Fruit fly (Drosophila melanogaster) whole organism, embryonic: Measurements from ENCODE around the gene cbt.

Experiments used
- Abd-B ChIP-seq: fragments of 200-800 bp; sonication (Bioruptor generic); optimal IDR thresholded peaks from 2 replicates; lab custom pipeline; 2018; ENCODE audit warnings: missing biosample characterization, mild to moderate bottlenecking, missing genetic modification characterization, moderate library complexity
- Awh ChIP-seq: fragments of 200-800 bp; sonication (Bioruptor generic); IDR thresholded peaks from 2 replicates; pipeline ENCODE4, ENCODE4 v1.3.6; 2022; ENCODE audit warnings: missing biosample characterization, missing genetic modification characterization
- CG10462 ChIP-seq: fragments of 200-800 bp; sonication (Bioruptor generic); optimal IDR thresholded peaks from 2 replicates; lab custom pipeline; 2016; ENCODE audit warnings: missing biosample characterization, missing genetic modification characterization
- CG11504 ChIP-seq: fragments of 200-800 bp; sonication (Bioruptor generic); optimal IDR thresholded peaks from 3 replicates; lab custom pipeline; 2019; ENCODE audit warnings: missing biosample characterization, mild to moderate bottlenecking, missing genetic modification characterization, moderate library complexity
- CG12104 ChIP-seq: fragments of 200-800 bp; sonication (Bioruptor generic); optimal IDR thresholded peaks from 3 replicates; lab custom pipeline; 2016; ENCODE audit warnings: missing biosample characterization, missing genetic modification characterization
- CG12219 ChIP-seq: fragments of 200-800 bp; sonication (Bioruptor generic); optimal IDR thresholded peaks from 3 replicates; lab custom pipeline; 2018; ENCODE audit warnings: missing biosample characterization, mild to moderate bottlenecking, missing genetic modification characterization
- CG14441 ChIP-seq: fragments of 200-800 bp; sonication (Bioruptor generic); IDR thresholded peaks from 2 replicates; pipeline ENCODE4 v1.3.6; 2022; ENCODE audit warnings: missing biosample characterization, missing genetic modification characterization
- CG1529 ChIP-seq: fragments of 200-800 bp; sonication (Bioruptor generic); optimal IDR thresholded peaks from 3 replicates; lab custom pipeline; 2018; ENCODE audit warnings: missing biosample characterization, missing genetic modification characterization
- CG15479 ChIP-seq: fragments of 200-800 bp; sonication (Bioruptor generic); optimal IDR thresholded peaks from 3 replicates; lab custom pipeline; 2019; ENCODE audit warnings: missing biosample characterization, mild to moderate bottlenecking, missing genetic modification characterization, moderate library complexity
- CG15601 ChIP-seq: fragments of 200-800 bp; sonication (Bioruptor generic); optimal IDR thresholded peaks from 3 replicates; lab custom pipeline; 2019; ENCODE audit warnings: missing biosample characterization, mild to moderate bottlenecking, missing genetic modification characterization, moderate library complexity
- CG17328 ChIP-seq: fragments of 200-800 bp; sonication (Bioruptor generic); IDR thresholded peaks from 2 replicates; pipeline ENCODE4 v1.3.6; 2022; ENCODE audit warnings: missing biosample characterization, missing genetic modification characterization
- CG17385 ChIP-seq: fragments of 200-800 bp; sonication (Bioruptor generic); optimal IDR thresholded peaks from 3 replicates; lab custom pipeline; 2018; ENCODE audit warnings: missing biosample characterization, mild to moderate bottlenecking, missing genetic modification characterization
- CG17829 ChIP-seq: fragments of 200-800 bp; optimal IDR thresholded peaks from 2 replicates; lab custom pipeline; 2019; ENCODE audit warnings: missing biosample characterization, mild to moderate bottlenecking, missing genetic modification characterization, moderate library complexity
- CG18764 ChIP-seq: fragments of 200-800 bp; sonication (Bioruptor generic); optimal IDR thresholded peaks from 3 replicates; lab custom pipeline; 2016; ENCODE audit warnings: missing biosample characterization, missing genetic modification characterization
- CG2712 ChIP-seq: fragments of 200-800 bp; optimal IDR thresholded peaks from 3 replicates; lab custom pipeline; 2019; ENCODE audit warnings: missing biosample characterization, mild to moderate bottlenecking, missing genetic modification characterization, moderate library complexity
- CG34422 ChIP-seq: fragments of 200-800 bp; sonication (Bioruptor generic); IDR thresholded peaks from 3 replicates; pipeline ENCODE4 v1.3.6; 2022; ENCODE audit warnings: missing biosample characterization, missing genetic modification characterization
- CG6254 ChIP-seq: fragments of 200-800 bp; sonication (Bioruptor generic); optimal IDR thresholded peaks from 3 replicates; lab custom pipeline; 2017; ENCODE audit warnings: mild to moderate bottlenecking, missing biosample characterization, missing genetic modification reagents, missing genetic modification characterization
- CG6272 ChIP-seq: fragments of 200-800 bp; sonication (Bioruptor generic); IDR thresholded peaks from 2 replicates; pipeline ENCODE4 v1.3.6; 2022; ENCODE audit warnings: missing biosample characterization, missing genetic modification characterization
- CG6689 ChIP-seq: fragments of 200-800 bp; sonication (Bioruptor generic); IDR thresholded peaks from 2 replicates; pipeline ENCODE4 v1.3.6; 2022; ENCODE audit warnings: missing biosample characterization, missing genetic modification characterization
- CG7556 ChIP-seq: fragments of 200-800 bp; sonication (Bioruptor generic); optimal IDR thresholded peaks from 2 replicates; lab custom pipeline; 2017; ENCODE audit warnings: missing biosample characterization, mild to moderate bottlenecking, missing genetic modification characterization
- CG8944 ChIP-seq: fragments of 200-800 bp; sonication (Bioruptor generic); optimal IDR thresholded peaks from 3 replicates; lab custom pipeline; 2016; ENCODE audit warnings: missing biosample characterization, missing genetic modification characterization
- D ChIP-seq, 2 experiments: fragments of 200-800 bp in 1 of 2; fragments of >200 bp in 1 of 2; sonication (Bioruptor generic) in 1 of 2; optimal IDR thresholded peaks; 2 replicates in 1 of 2; 3 replicates in 1 of 2; lab custom pipeline; 2017; ENCODE audit warnings: mild to moderate bottlenecking in 1 of 2, missing biosample characterization in 1 of 2, missing genetic modification characterization in 1 of 2, missing genetic modification reagents in 1 of 2
- Mrtf ChIP-seq: fragments of 200-800 bp; sonication (Bioruptor generic); IDR thresholded peaks from 3 replicates; pipeline ENCODE4 v1.3.6; 2022; ENCODE audit warnings: missing biosample characterization, missing genetic modification characterization
- NC2α ChIP-seq: fragments of 200-800 bp; sonication (Bioruptor generic); optimal IDR thresholded peaks from 2 replicates; lab custom pipeline; 2016; ENCODE audit warnings: missing biosample characterization, missing genetic modification characterization
- NC2β ChIP-seq: fragments of 200-800 bp; sonication (Bioruptor generic); optimal IDR thresholded peaks from 2 replicates; lab custom pipeline; 2016; ENCODE audit warnings: missing biosample characterization, missing genetic modification characterization
- Sox100B ChIP-seq: fragments of 200-800 bp; sonication (Bioruptor generic); optimal IDR thresholded peaks from 3 replicates; lab custom pipeline; 2018; ENCODE audit warnings: missing biosample characterization, mild to moderate bottlenecking, missing genetic modification characterization
- bbx ChIP-seq: fragments of 200-800 bp; sonication (Bioruptor generic); IDR thresholded peaks from 2 replicates; pipeline ENCODE4 v1.3.6; 2022; ENCODE audit warnings: missing biosample characterization, missing genetic modification characterization; ENCODE audit not compliant: partially characterized antibody
- ci ChIP-seq: fragments of 200-800 bp; sonication (Bioruptor generic); IDR thresholded peaks from 3 replicates; pipeline ENCODE4 v1.3.6; 2022; ENCODE audit warnings: missing biosample characterization, missing genetic modification characterization
- crc ChIP-seq: fragments of 200-800 bp; sonication (Bioruptor generic); optimal IDR thresholded peaks from 2 replicates; lab custom pipeline; 2016; ENCODE audit warnings: missing biosample characterization, missing genetic modification characterization
- croc ChIP-seq: fragments of 200-800 bp; sonication (Bioruptor generic); conservative IDR thresholded peaks from 3 replicates; pipeline ENCODE4 v1.3.6; 2022; ENCODE audit warnings: missing biosample characterization, missing genetic modification characterization
- dan ChIP-seq: fragments of 200-800 bp; sonication (Bioruptor generic); IDR thresholded peaks from 2 replicates; pipeline ENCODE4 v1.3.6; 2022; ENCODE audit warnings: missing biosample characterization, missing genetic modification characterization
- danr ChIP-seq: fragments of 200-800 bp; sonication (Bioruptor generic); IDR thresholded peaks from 2 replicates; pipeline ENCODE4 v1.3.6; 2022; ENCODE audit warnings: missing biosample characterization, missing genetic modification characterization
- dysf ChIP-seq: fragments of 200-800 bp; sonication (Bioruptor generic); IDR thresholded peaks from 3 replicates; pipeline ENCODE4 v1.3.6; 2022; ENCODE audit warnings: missing biosample characterization, missing genetic modification characterization
- emc ChIP-seq: fragments of 200-800 bp; sonication (Bioruptor generic); optimal IDR thresholded peaks from 2 replicates; lab custom pipeline; 2016; ENCODE audit warnings: missing biosample characterization, missing genetic modification characterization
- eyg ChIP-seq: fragments of 200-800 bp; sonication (Bioruptor generic); optimal IDR thresholded peaks from 3 replicates; lab custom pipeline; 2016; ENCODE audit warnings: missing biosample characterization, missing genetic modification characterization
- lmd ChIP-seq: fragments of 200-800 bp; sonication (Bioruptor generic); IDR thresholded peaks from 2 replicates; pipeline ENCODE4 v1.3.6; 2022; ENCODE audit warnings: missing biosample characterization, missing genetic modification characterization
- nerfin-1 ChIP-seq: fragments of 200-800 bp; sonication (Bioruptor generic); optimal IDR thresholded peaks from 3 replicates; lab custom pipeline; 2019; ENCODE audit warnings: missing biosample characterization, mild to moderate bottlenecking, missing genetic modification characterization, moderate library complexity
- nerfin-2 ChIP-seq: fragments of 200-800 bp; sonication (Bioruptor generic); IDR thresholded peaks from 2 replicates; pipeline ENCODE4 v1.3.6; 2022; ENCODE audit warnings: missing biosample characterization, missing genetic modification characterization; ENCODE audit not compliant: partially characterized antibody
- otp ChIP-seq: fragments of 200-800 bp; sonication (Bioruptor generic); IDR thresholded peaks from 3 replicates; pipeline ENCODE4, ENCODE4 v1.3.6; 2022; ENCODE audit warnings: missing biosample characterization, missing genetic modification characterization
- pan ChIP-seq, 4 experiments: fragments of >200 bp in 3 of 4; fragments of 200-800 bp in 1 of 4; sonication (Bioruptor generic) in 1 of 4; optimal IDR thresholded peaks in 3 of 4; IDR thresholded peaks in 1 of 4; 2 replicates each; pipeline versions ENCODE4 v1.3.6 to Lab custom; 2017 to 2022; ENCODE audit warnings: missing biosample characterization in 2 of 4, missing genetic modification characterization in 2 of 4, mixed read lengths in 1 of 4
- peb ChIP-seq: fragments of 200-800 bp; sonication (Bioruptor generic); IDR thresholded peaks from 2 replicates; pipeline ENCODE4 v1.3.6; 2022; ENCODE audit warnings: missing biosample characterization, missing genetic modification characterization
- sim ChIP-seq: fragments of 200-800 bp; sonication (Bioruptor generic); IDR thresholded peaks from 2 replicates; pipeline ENCODE4 v1.3.6; 2022; ENCODE audit warnings: missing biosample characterization, missing genetic modification characterization
- slbo ChIP-seq: fragments of 200-800 bp; sonication (Bioruptor generic); IDR thresholded peaks from 2 replicates; pipeline ENCODE4 v1.3.6; 2022; ENCODE audit warnings: missing biosample characterization, missing genetic modification characterization
- slp2 ChIP-seq: fragments of 200-800 bp; sonication (Bioruptor generic); optimal IDR thresholded peaks from 2 replicates; lab custom pipeline; 2016; ENCODE audit warnings: missing biosample characterization, missing genetic modification characterization
- so ChIP-seq: fragments of 200-800 bp; sonication (Bioruptor generic); IDR thresholded peaks from 3 replicates; pipeline ENCODE4 v1.3.6; 2022; ENCODE audit warnings: missing biosample characterization, missing genetic modification characterization
- sr ChIP-seq: fragments of 200-800 bp; sonication (Bioruptor generic); IDR thresholded peaks from 3 replicates; pipeline ENCODE4 v1.3.6; 2022; ENCODE audit warnings: missing biosample characterization, missing genetic modification characterization
- tap ChIP-seq: fragments of 200-800 bp; optimal IDR thresholded peaks from 3 replicates; lab custom pipeline; 2019; ENCODE audit warnings: missing biosample characterization, mild to moderate bottlenecking, missing genetic modification characterization, moderate library complexity
- unpg ChIP-seq: fragments of 200-800 bp; sonication (Bioruptor generic); optimal IDR thresholded peaks from 3 replicates; lab custom pipeline; 2018; ENCODE audit warnings: missing biosample characterization, mild to moderate bottlenecking, missing genetic modification characterization, moderate library complexity
- zen ChIP-seq: fragments of 200-800 bp; sonication (Bioruptor generic); optimal IDR thresholded peaks from 3 replicates; lab custom pipeline; 2018; ENCODE audit warnings: missing biosample characterization, mild to moderate bottlenecking, missing genetic modification characterization, moderate library complexity
- zfh1 ChIP-seq: fragments of 200-800 bp; sonication (Bioruptor generic); IDR thresholded peaks from 3 replicates; pipeline ENCODE4 v1.3.6; 2022; ENCODE audit warnings: missing biosample characterization, missing genetic modification characterization

The cbt gene

dm6 chr2L:522752-523151 lies 43.3 kb upstream of the cbt start (continued):
- peak; percentile 61 for TF ChIP-seq CG17328 (GFP tag; lab: Robert Waterston, UW)
- no peak for TF ChIP-seq emc (GFP tag; lab: Kevin White, UChicago)
- TF ChIP-seq CG11504 (tag; lab: Kevin White, UChicago), result peak; percentile 63
- TF ChIP-seq CG12104 (GFP tag; lab: Kevin White, UChicago), result peak; percentile 14
- TF ChIP-seq unpg (GFP tag; lab: Kevin White, UChicago), result peak; percentile 66
- TF ChIP-seq so (GFP tag; lab: Robert Waterston, UW), result no peak; the same call in 2 of the 3 replicates
- TF ChIP-seq CG15601 (tag; lab: Kevin White, UChicago), result peak; percentile 48
- TF ChIP-seq CG17385 (GFP tag; lab: Kevin White, UChicago), result peak; percentile 16
- no peak for TF ChIP-seq D (optimal IDR thresholded peaks at IDR 0.05; lab: Kevin White, UChicago)
- TF ChIP-seq D (GFP tag; optimal IDR thresholded peaks at IDR 0.05; lab: Kevin White, UChicago), result peak; percentile 66
- TF ChIP-seq crc (GFP tag; lab: Kevin White, UChicago), result peak; percentile 32
- peak; percentile 44 for TF ChIP-seq nerfin-1 (tag; lab: Kevin White, UChicago)
- no peak for TF ChIP-seq pan (optimal IDR thresholded peaks at IDR 0.05; lab: Kevin White, UChicago)
- TF ChIP-seq pan (GFP tag; optimal IDR thresholded peaks at IDR 0.05 in 1 of 2, IDR thresholded peaks at IDR 0.05 in 1 of 2), result peak in 1 of 2 experiments; percentile 72
- TF ChIP-seq NC2α (GFP tag; lab: Kevin White, UChicago), result peak; percentile 7
- TF ChIP-seq CG6254 (GFP tag; lab: Kevin White, UChicago), result peak; percentile 33
- TF ChIP-seq slbo (GFP tag; lab: Robert Waterston, UW), result peak; percentile 37; the same call in 1 of the 2 replicates
- peak; percentile 46 for TF ChIP-seq CG12219 (GFP tag; lab: Kevin White, UChicago)
- no peak for TF ChIP-seq eyg
- TF ChIP-seq sim (GFP tag; lab: Robert Waterston, UW), result peak; percentile 74
- peak; percentile 61 for TF ChIP-seq CG1529 (GFP tag; lab: Kevin White, UChicago)
- peak; percentile 40; the same call in 1 of the 3 replicates for TF ChIP-seq Mrtf (GFP tag; lab: Robert Waterston, UW)
- no peak for TF ChIP-seq nerfin-2
- 0 out of 3 replicates have a peak, but pooled peaks have one; percentile 8 for TF ChIP-seq sr
- TF ChIP-seq CG10462 (GFP tag; lab: Kevin White, UChicago), result peak; percentile 5
- no peak; the same call in 1 of the 2 replicates for TF ChIP-seq peb (GFP tag; lab: Robert Waterston, UW)
- peak; percentile 67 for TF ChIP-seq zfh1 (GFP tag; lab: Robert Waterston, UW)
- peak; percentile 54; the same call in 1 of the 2 replicates for TF ChIP-seq CG14441 (GFP tag; lab: Robert Waterston, UW)
- peak; percentile 78 for TF ChIP-seq otp (GFP tag; lab: Robert Waterston, UW)
- TF ChIP-seq ci (GFP tag; lab: Robert Waterston, UW), result peak; percentile 59; the same call in 2 of the 3 replicates
- TF ChIP-seq bbx (GFP tag; lab: Robert Waterston, UW), result no peak
- TF ChIP-seq CG18764, result peak; percentile 38
- TF ChIP-seq Sox100B (GFP tag; lab: Kevin White, UChicago), result peak; percentile 58
- TF ChIP-seq CG6689 (GFP tag; lab: Robert Waterston, UW), result peak; percentile 70
- peak; percentile 68 for TF ChIP-seq CG6272
- TF ChIP-seq dysf (GFP tag; lab: Robert Waterston, UW), result peak; percentile 40; the same call in 1 of the 3 replicates
- peak; percentile 14 for TF ChIP-seq slp2
- TF ChIP-seq tap, result peak; percentile 9
- peak; percentile 4 for TF ChIP-seq CG8944 (GFP tag; lab: Kevin White, UChicago)
- TF ChIP-seq CG17829 (tag; lab: Kevin White, UChicago), result peak; percentile 37
- TF ChIP-seq CG2712 (tag; lab: Kevin White, UChicago), result peak; percentile 71
- peak; percentile 48 for TF ChIP-seq lmd (GFP tag; lab: Robert Waterston, UW)
- TF ChIP-seq dan (GFP tag; lab: Robert Waterston, UW), result peak; percentile 47; the same call in 1 of the 2 replicates
- peak; percentile 80 for TF ChIP-seq zen (tag; lab: Kevin White, UChicago)
- peak; percentile 27 for TF ChIP-seq CG7556 (GFP tag; lab: Kevin White, UChicago)
- TF ChIP-seq danr, result 0 out of 2 replicates have a peak, but pooled peaks have one; percentile 20
- peak; percentile 4 for TF ChIP-seq Abd-B (GFP tag; lab: Kevin White, UChicago)
- TF ChIP-seq Awh (GFP tag; lab: Robert Waterston, UW), result peak; percentile 73
- TF ChIP-seq croc (GFP tag; lab: Robert Waterston, UW), result peak; percentile 62; the same call in 2 of the 3 replicates
- TF ChIP-seq CG34422 (GFP tag; lab: Robert Waterston, UW), result 0 out of 3 replicates have a peak, but pooled peaks have one; percentile 24
- TF ChIP-seq CG15479, result no peak
- peak; percentile 31 for TF ChIP-seq NC2β (GFP tag; lab: Kevin White, UChicago)
